Fruit fly (Drosophila melanogaster): ENCODE data around the gene RnpS1.
A peak's percentile ranks its signal among the peaks of the same experiment; 100 is the strongest.

Gene RnpS1

DNA sequence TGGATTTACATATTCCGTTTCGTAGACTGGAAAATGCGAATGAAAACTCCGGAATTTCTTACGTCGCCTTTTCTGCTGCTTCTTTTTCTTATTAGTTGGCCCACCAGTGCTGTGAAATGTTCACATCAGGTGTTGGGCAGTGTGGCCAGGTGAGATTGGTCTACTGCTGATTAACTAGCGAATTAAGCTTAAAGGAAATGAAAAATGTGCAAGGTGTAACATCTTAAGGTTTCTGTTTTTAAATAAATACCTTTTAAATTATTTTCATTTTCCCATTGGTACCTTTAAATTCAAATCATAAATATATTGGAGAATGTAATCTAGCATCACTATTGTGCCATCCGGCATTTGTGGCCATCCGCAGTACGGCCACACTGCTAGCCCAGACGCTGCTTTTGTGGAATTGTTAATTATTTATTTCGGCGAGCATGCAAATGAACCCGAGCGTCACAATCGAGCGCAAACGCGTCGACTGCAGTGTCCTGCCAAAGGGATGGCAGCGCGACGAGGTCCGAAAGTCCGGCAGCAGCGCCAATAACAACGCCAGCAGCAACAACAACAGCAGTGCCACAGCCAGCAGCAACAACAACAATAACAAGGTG lies 7.7 kb downstream of the RnpS1 start, which contains the start of the genes AP-1mu and MBD-like (continued):
- TF ChIP-seq CG34224 (GFP tag; IDR thresholded peaks at IDR 0.05; ENCODE audit: partially characterized antibody) = peak; percentile 34; the same call in 1 of the 3 replicates
- peak; percentile 42 for TF ChIP-seq Oli (tag; optimal IDR thresholded peaks at IDR 0.05)
- TF ChIP-seq gro (GFP tag; optimal IDR thresholded peaks at IDR 0.05) = peak; percentile 65
- no peak for TF ChIP-seq tna (GFP tag; IDR thresholded peaks at IDR 0.05; ENCODE audit: partially characterized antibody)
- TF ChIP-seq CG1024 (GFP tag; IDR thresholded peaks at IDR 0.05) = no peak
- TF ChIP-seq CG17359 (tag; optimal IDR thresholded peaks at IDR 0.05) = peak; percentile 36
- peak; percentile 81 for TF ChIP-seq CG12659 (GFP tag; optimal IDR thresholded peaks at IDR 0.05)
- TF ChIP-seq Pdp1 (GFP tag; optimal IDR thresholded peaks at IDR 0.05) = peak; percentile 59 to 83
- peak; percentile 9 for TF ChIP-seq CG10654 (GFP tag; optimal IDR thresholded peaks at IDR 0.05)
- peak; percentile 60 for TF ChIP-seq CG7786 (GFP tag; optimal IDR thresholded peaks at IDR 0.05)
- peak; percentile 79 for TF ChIP-seq CG12391 (tag; optimal IDR thresholded peaks at IDR 0.05)
- TF ChIP-seq CG7357 (GFP tag; IDR thresholded peaks at IDR 0.05) = peak; percentile 29; the same call in 1 of the 3 replicates
- TF ChIP-seq CG12744 (GFP tag; optimal IDR thresholded peaks at IDR 0.05) = no peak
- TF ChIP-seq Rx (GFP tag; IDR thresholded peaks at IDR 0.05) = peak; percentile 7; the same call in 1 of the 2 replicates
- peak; percentile 51 for TF ChIP-seq E2f1 (GFP tag; IDR thresholded peaks at IDR 0.05)
- TF ChIP-seq CG6272 (GFP tag; IDR thresholded peaks at IDR 0.05) = peak; percentile 61; the same call in 1 of the 2 replicates
- peak; percentile 9 for TF ChIP-seq pb (GFP tag; optimal IDR thresholded peaks at IDR 0.05)
- TF ChIP-seq ssp (GFP tag; IDR thresholded peaks at IDR 0.05) = peak; percentile 35; the same call in 1 of the 2 replicates
- TF ChIP-seq nmo (GFP tag; optimal IDR thresholded peaks at IDR 0.05) = peak; percentile 74
- TF ChIP-seq Mad (GFP tag; optimal IDR thresholded peaks at IDR 0.05) = peak; percentile 72
- peak; percentile 69 for TF ChIP-seq ems (GFP tag; optimal IDR thresholded peaks at IDR 0.05)
- TF ChIP-seq az2 (GFP tag; optimal IDR thresholded peaks at IDR 0.05) = peak; percentile 60
- no peak for TF ChIP-seq Hr78 (GFP tag; optimal IDR thresholded peaks at IDR 0.05)
- no peak for TF ChIP-seq ac (GFP tag; optimal IDR thresholded peaks at IDR 0.05)
- peak; percentile 83 for TF ChIP-seq Ptx1 (GFP tag; IDR thresholded peaks at IDR 0.05)
- TF ChIP-seq HmgZ (tag; optimal IDR thresholded peaks at IDR 0.05) = peak; percentile 80
- TF ChIP-seq CG3163 (GFP tag; optimal IDR thresholded peaks at IDR 0.05) = no peak
- no peak for TF ChIP-seq so (GFP tag; IDR thresholded peaks at IDR 0.05)
- peak; percentile 45 for TF ChIP-seq slou (GFP tag; optimal IDR thresholded peaks at IDR 0.05)
- peak; percentile 69 for TF ChIP-seq bcd (GFP tag; optimal IDR thresholded peaks at IDR 0.05)
- TF ChIP-seq Sox100B (GFP tag; optimal IDR thresholded peaks at IDR 0.05) = no peak
- TF ChIP-seq CG14441 (GFP tag; IDR thresholded peaks at IDR 0.05) = peak; percentile 50
- TF ChIP-seq CG11723 (GFP tag; optimal IDR thresholded peaks at IDR 0.05) = peak; percentile 15
- TF ChIP-seq CG4730 (GFP tag; IDR thresholded peaks at IDR 0.05) = peak; percentile 56
- TF ChIP-seq CG11398 (GFP tag; optimal IDR thresholded peaks at IDR 0.05) = peak; percentile 34
- TF ChIP-seq Fer1 (GFP tag; optimal IDR thresholded peaks at IDR 0.05) = peak; percentile 1
- TF ChIP-seq CG8089 (GFP tag; optimal IDR thresholded peaks at IDR 0.05) = peak; percentile 32
- peak; percentile 88 for TF ChIP-seq hkb (optimal IDR thresholded peaks at IDR 0.05)
- 0 out of 2 replicates have a peak, but pooled peaks have one; percentile 42 for TF ChIP-seq hkb (GFP tag; IDR thresholded peaks at IDR 0.05)
- TF ChIP-seq CG12155 (GFP tag; optimal IDR thresholded peaks at IDR 0.05) = peak; percentile 74
- no peak for TF ChIP-seq CG7745 (tag; optimal IDR thresholded peaks at IDR 0.05)
- TF ChIP-seq jigr1 (GFP tag; IDR thresholded peaks at IDR 0.05) = no peak
- peak; percentile 45 for TF ChIP-seq CG16863 (GFP tag; optimal IDR thresholded peaks at IDR 0.05)
- TF ChIP-seq bigmax (GFP tag; optimal IDR thresholded peaks at IDR 0.05) = no peak
- peak; percentile 79 for TF ChIP-seq CG13775 (GFP tag; optimal IDR thresholded peaks at IDR 0.05)
- peak; percentile 46 for TF ChIP-seq zen (tag; optimal IDR thresholded peaks at IDR 0.05)
- TF ChIP-seq Dip3 (GFP tag; optimal IDR thresholded peaks at IDR 0.05) = peak; percentile 68
- TF ChIP-seq CG12104 (GFP tag; optimal IDR thresholded peaks at IDR 0.05) = peak; percentile 71
- TF ChIP-seq trem (tag; optimal IDR thresholded peaks at IDR 0.05) = peak; percentile 80
- no peak for TF ChIP-seq z (GFP tag; IDR thresholded peaks at IDR 0.05)
